Worm (Caenorhabditis elegans) whole organism, young adult: ENCODE results near the gene F45E1.2.

ENCODE experiments used
- B0035.1 ChIP-seq: sonication (generic microtip); optimal IDR thresholded peaks from 2 replicates; lab custom pipeline; 2016; ENCODE audit warnings: missing genetic modification characterization, mild to moderate bottlenecking, missing compliant biosample characterization, missing genotype, missing genetic modification reagents
- C06A6.2 ChIP-seq: fragments of 200-800 bp; sonication (Bioruptor generic); conservative IDR thresholded peaks from 2 replicates; pipeline ENCODE4 v1.3.6; 2022; ENCODE audit warnings: missing genetic modification characterization, missing compliant biosample characterization
- F10E7.11 ChIP-seq: sonication (generic microtip); optimal IDR thresholded peaks from 2 replicates; lab custom pipeline; 2017; ENCODE audit warnings: mild to moderate bottlenecking, missing genetic modification characterization, moderate library complexity, missing compliant biosample characterization
- F23B12.7 ChIP-seq: sonication (generic microtip); optimal IDR thresholded peaks from 2 replicates; lab custom pipeline; 2017; ENCODE audit warnings: missing genetic modification characterization, mild to moderate bottlenecking, missing compliant biosample characterization, antibody characterized with exemption, moderate library complexity; ENCODE audit not compliant: insufficient read depth
- F33H1.4 ChIP-seq: fragments of 200-800 bp; sonication (Bioruptor generic); IDR thresholded peaks from 2 replicates; pipeline ENCODE4 v1.3.6; 2022; ENCODE audit warnings: missing genetic modification reagents, missing genetic modification characterization, missing compliant biosample characterization
- F39B2.1 ChIP-seq: fragments of 200-800 bp; sonication (Bioruptor generic); IDR thresholded peaks from 2 replicates; pipeline ENCODE4 v1.3.6; 2022; ENCODE audit warnings: missing genetic modification reagents, missing genetic modification characterization, missing compliant biosample characterization
- F57C9.4 ChIP-seq: sonication (generic microtip); optimal IDR thresholded peaks from 2 replicates; lab custom pipeline; 2017; ENCODE audit warnings: mild to moderate bottlenecking, missing genetic modification characterization, missing compliant biosample characterization
- K12H6.12 ChIP-seq: fragments of 200-800 bp; sonication (Bioruptor generic); optimal IDR thresholded peaks from 2 replicates; lab custom pipeline; 2018; ENCODE audit warnings: mild to moderate bottlenecking, missing genetic modification characterization, missing compliant biosample characterization
- Y53G8AR.9 ChIP-seq: fragments of 200-800 bp; sonication (Bioruptor generic); conservative IDR thresholded peaks from 2 replicates; pipeline ENCODE4 v1.3.6; 2022; ENCODE audit warnings: missing genetic modification reagents, missing genetic modification characterization, missing compliant biosample characterization
- Y56A3A.18 ChIP-seq: fragments of 200-800 bp; sonication (Bioruptor generic); IDR thresholded peaks from 2 replicates; pipeline ENCODE4 v1.3.6; 2022; ENCODE audit warnings: missing genetic modification reagents, missing genetic modification characterization, missing compliant biosample characterization
- ama-1 ChIP-seq, 3 experiments: fragments of 150-350 bp in 1 of 3; sonication (generic microtip) in 2 of 3; optimal IDR thresholded peaks; 2 replicates each; lab custom pipeline; 2014 to 2018; ENCODE audit warnings: missing biosample characterization in 2 of 3, missing genetic modification characterization in 2 of 3, missing genetic modification reagents in 2 of 3
- aptf-2 ChIP-seq: fragments of 200-800 bp; sonication (Bioruptor generic); conservative IDR thresholded peaks from 2 replicates; pipeline ENCODE4 v1.3.6; 2022; ENCODE audit warnings: missing genetic modification reagents, missing genetic modification characterization, missing compliant biosample characterization
- attf-3 ChIP-seq: fragments of 200-800 bp; sonication (Bioruptor generic); conservative IDR thresholded peaks from 2 replicates; pipeline ENCODE4 v1.3.6; 2022; ENCODE audit warnings: missing genetic modification reagents, missing genetic modification characterization, missing compliant biosample characterization
- attf-6 ChIP-seq: fragments of 200-800 bp; sonication (Bioruptor generic); IDR thresholded peaks from 2 replicates; pipeline ENCODE4 v1.3.6; 2022; ENCODE audit warnings: missing genetic modification reagents, missing genetic modification characterization, missing compliant biosample characterization
- bed-1 ChIP-seq: fragments of 200-800 bp; sonication (Bioruptor generic); IDR thresholded peaks from 2 replicates; pipeline ENCODE4 v1.3.6; 2022; ENCODE audit warnings: missing genetic modification reagents, missing genetic modification characterization, missing compliant biosample characterization
- ccch-3 ChIP-seq: fragments of 200-800 bp; sonication (Bioruptor generic); optimal IDR thresholded peaks from 2 replicates; lab custom pipeline; 2018; ENCODE audit warnings: mild to moderate bottlenecking, missing genetic modification characterization, missing compliant biosample characterization
- dpff-1 ChIP-seq: sonication (generic microtip); optimal IDR thresholded peaks from 2 replicates; lab custom pipeline; 2017; ENCODE audit warnings: mild to moderate bottlenecking, missing genetic modification characterization, missing compliant biosample characterization
- him-1 ChIP-seq: sonication (generic microtip); optimal IDR thresholded peaks from 2 replicates; lab custom pipeline; 2016; ENCODE audit warnings: missing genotype, missing genetic modification reagents, missing genetic modification characterization, missing compliant biosample characterization
- hmg-1.2 ChIP-seq: fragments of 200-800 bp; sonication (Bioruptor generic); IDR thresholded peaks from 2 replicates; pipeline ENCODE4 v1.3.6; 2022; ENCODE audit warnings: missing genetic modification reagents, missing genetic modification characterization, missing compliant biosample characterization
- let-526 ChIP-seq: fragments of 200-800 bp; sonication (Bioruptor generic); IDR thresholded peaks from 2 replicates; pipeline ENCODE4 v1.3.6; 2022; ENCODE audit warnings: missing genetic modification reagents, missing genetic modification characterization, missing compliant biosample characterization
- let-607 ChIP-seq, 2 experiments: fragments of 200-800 bp in 1 of 2; sonication (Bioruptor generic) in 1 of 2; sonication (generic microtip) in 1 of 2; optimal IDR thresholded peaks; 2 replicates each; lab custom pipeline; 2016 to 2018; ENCODE audit warnings: mild to moderate bottlenecking in 2 of 2, missing compliant biosample characterization in 2 of 2, missing genetic modification characterization in 2 of 2, moderate library complexity in 2 of 2, missing genotype in 1 of 2
- lin-35 ChIP-seq, 3 experiments: fragments of 150-350 bp in 2 of 3; sonication (generic microtip) in 1 of 3; optimal IDR thresholded peaks; 2 replicates each; lab custom pipeline; 2014 to 2018; ENCODE audit warnings: missing biosample characterization in 3 of 3, missing genetic modification characterization in 3 of 3, missing genetic modification reagents in 3 of 3
- lin-54 ChIP-seq: fragments of 200-800 bp; sonication (Bioruptor generic); optimal IDR thresholded peaks from 2 replicates; lab custom pipeline; 2018; ENCODE audit warnings: mild to moderate bottlenecking, missing genetic modification characterization, missing compliant biosample characterization
- lir-1 ChIP-seq: fragments of 200-800 bp; sonication (Bioruptor generic); conservative IDR thresholded peaks from 2 replicates; pipeline ENCODE4 v1.3.6; 2022; ENCODE audit warnings: missing genetic modification reagents, missing genetic modification characterization, missing compliant biosample characterization
- lsl-1 ChIP-seq: fragments of 200-800 bp; sonication (Bioruptor generic); optimal IDR thresholded peaks from 2 replicates; lab custom pipeline; 2018; ENCODE audit warnings: mild to moderate bottlenecking, missing genetic modification characterization, moderate library complexity, missing compliant biosample characterization
- madf-10 ChIP-seq: sonication (generic microtip); optimal IDR thresholded peaks from 2 replicates; lab custom pipeline; 2016; ENCODE audit warnings: mild to moderate bottlenecking, missing genetic modification characterization, missing compliant biosample characterization
- mcd-1 ChIP-seq: fragments of 200-800 bp; sonication (Bioruptor generic); IDR thresholded peaks from 2 replicates; pipeline ENCODE4 v1.3.6; 2022; ENCODE audit warnings: missing genetic modification reagents, missing genetic modification characterization, missing compliant biosample characterization
- mxl-1 ChIP-seq: sonication (generic microtip); optimal IDR thresholded peaks from 2 replicates; lab custom pipeline; 2016; ENCODE audit warnings: missing genetic modification characterization, missing compliant biosample characterization
- nfya-1 ChIP-seq: sonication (generic microtip); optimal IDR thresholded peaks from 2 replicates; lab custom pipeline; 2017; ENCODE audit warnings: antibody characterized with exemption, missing compliant biosample characterization, missing genetic modification characterization, borderline replicate concordance; ENCODE audit not compliant: insufficient read depth
- nhr-80 ChIP-seq: sonication (generic microtip); optimal IDR thresholded peaks from 2 replicates; lab custom pipeline; 2016; ENCODE audit warnings: missing genetic modification characterization, missing compliant biosample characterization
- nhr-90 ChIP-seq: sonication (generic microtip); optimal IDR thresholded peaks from 2 replicates; lab custom pipeline; 2016; ENCODE audit warnings: missing genotype, mild to moderate bottlenecking, missing genetic modification characterization, missing compliant biosample characterization
- rec-8 ChIP-seq, 2 experiments: sonication (generic microtip); optimal IDR thresholded peaks; 2 replicates each; lab custom pipeline; 2016; ENCODE audit warnings: mild to moderate bottlenecking in 2 of 2, missing genetic modification characterization in 2 of 2, missing genetic modification reagents in 2 of 2, missing genotype in 2 of 2, missing biosample characterization in 1 of 2, missing compliant biosample characterization in 1 of 2, moderate library complexity in 1 of 2
- sptf-2 ChIP-seq: fragments of 200-800 bp; sonication (Bioruptor generic); optimal IDR thresholded peaks from 2 replicates; lab custom pipeline; 2018; ENCODE audit warnings: mild to moderate bottlenecking, missing genetic modification characterization, missing compliant biosample characterization
- tbx-9 ChIP-seq: sonication (generic microtip); optimal IDR thresholded peaks from 2 replicates; lab custom pipeline; 2016; ENCODE audit warnings: borderline replicate concordance, missing genetic modification characterization, inconsistent platforms, missing compliant biosample characterization
- tlf-1 ChIP-seq: fragments of 200-800 bp; sonication (Bioruptor generic); optimal IDR thresholded peaks from 2 replicates; lab custom pipeline; 2018; ENCODE audit warnings: mild to moderate bottlenecking, missing genetic modification characterization, missing compliant biosample characterization
- ztf-22 ChIP-seq: fragments of 200-800 bp; sonication (Bioruptor generic); optimal IDR thresholded peaks from 2 replicates; lab custom pipeline; 2018; ENCODE audit warnings: mild to moderate bottlenecking, missing genetic modification characterization, moderate library complexity, missing compliant biosample characterization
- ztf-25 ChIP-seq: fragments of 200-800 bp; sonication (Bioruptor generic); IDR thresholded peaks from 2 replicates; pipeline ENCODE4 v1.3.6; 2022; ENCODE audit warnings: missing genetic modification reagents, missing genetic modification characterization, missing compliant biosample characterization
- ztf-6 ChIP-seq: fragments of 200-800 bp; sonication (Bioruptor generic); IDR thresholded peaks from 2 replicates; pipeline ENCODE4 v1.3.6; 2022; ENCODE audit warnings: missing genetic modification reagents, missing genetic modification characterization, missing compliant biosample characterization

F45E1.2 gene

DNA sequence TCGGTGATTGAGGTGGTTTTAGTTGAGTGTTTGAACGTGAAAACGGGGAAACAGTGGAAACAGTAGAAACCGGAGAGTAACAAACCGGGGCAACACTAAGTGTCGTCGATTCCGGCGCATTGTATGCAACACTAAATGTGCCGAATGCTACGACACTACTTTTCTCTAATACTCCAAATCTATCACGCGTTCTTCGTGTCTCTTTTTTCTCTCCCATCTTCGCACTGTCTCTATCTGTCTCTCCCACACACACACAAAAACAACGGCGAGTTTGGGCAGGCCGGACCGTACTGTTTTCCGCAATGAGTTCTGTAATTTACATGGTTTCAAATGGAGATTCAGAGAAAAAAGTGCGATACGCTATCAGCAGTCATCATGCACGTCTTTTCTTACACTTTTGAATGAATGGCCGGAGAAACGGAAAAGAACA is 41.5 kb upstream of the F45E1.2 start (continued):
- TF ChIP-seq hmg-1.2 (GFP tag; lab: Robert Waterston, UW) (peak; percentile 72), K12H6.12 (tag; lab: Kevin White, UChicago) (no peak), F57C9.4 (tag; lab: Kevin White, UChicago) (no peak), let-607 (tag; optimal IDR thresholded peaks at IDR 0.05; lab: Kevin White, UChicago) (peak; percentile 57 to 63), ztf-6 (no peak), aptf-2 (GFP tag; lab: Robert Waterston, UW) (no peak), Y56A3A.18 (GFP tag; lab: Robert Waterston, UW) (0 out of 2 replicates have a peak, but pooled peaks have one; percentile 46), B0035.1 (tag; lab: Kevin White, UChicago) (no peak), madf-10 (tag; lab: Kevin White, UChicago) (peak; percentile 19), C06A6.2 (no peak), F10E7.11 (tag; lab: Kevin White, UChicago) (no peak), rec-8 (tag; optimal IDR thresholded peaks at IDR 0.05; lab: Kevin White, UChicago) (no peak)

- TF ChIP-seq mxl-1 (tag; lab: Kevin White, UChicago) (no peak), ama-1 (optimal IDR thresholded peaks at IDR 0.05; lab: Kevin White, UChicago) (no peak), ama-1 (GFP tag; optimal IDR thresholded peaks at IDR 0.05; lab: Kevin White, UChicago) (no peak), dpff-1 (tag; lab: Kevin White, UChicago) (no peak), lsl-1 (GFP tag; lab: Kevin White, UChicago) (no peak), ztf-25 (GFP tag; lab: Robert Waterston, UW) (no peak), ccch-3 (no peak), lir-1 (GFP tag; lab: Robert Waterston, UW) (no peak), madf-10 (tag; lab: Kevin White, UChicago) (no peak), tbx-9 (tag; lab: Kevin White, UChicago) (no peak), K12H6.12 (tag; lab: Kevin White, UChicago) (no peak)
Measured at ce11 chrX:7964022-7964421, 39.5 kb upstream of the F45E1.2 start.

DNA sequence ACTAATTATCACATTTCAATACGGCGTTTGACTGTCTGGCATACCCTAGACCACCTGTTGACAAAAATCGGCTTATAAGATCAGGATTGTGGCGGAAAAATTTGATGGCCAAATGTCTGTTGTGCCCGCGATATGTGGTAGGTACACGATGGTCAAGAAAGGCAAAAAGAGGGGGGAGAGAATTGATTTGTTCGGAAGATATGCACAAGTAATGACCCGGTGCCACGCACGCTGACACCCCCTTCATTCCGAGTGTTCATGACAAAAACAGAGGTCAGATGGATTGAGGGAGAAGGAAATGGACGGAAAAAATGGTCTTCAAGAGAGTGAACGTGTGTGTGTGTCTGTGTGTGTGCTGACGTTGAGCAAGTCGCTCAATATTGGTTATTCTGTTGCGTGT is 38.1 kb upstream of the F45E1.2 start:
- TF ChIP-seq nfya-1 (tag; lab: Kevin White, UChicago) (no peak), mcd-1 (no peak), him-1 (tag; lab: Kevin White, UChicago) (no peak), tlf-1 (GFP tag; lab: Kevin White, UChicago) (no peak), lin-35 (GFP tag; optimal IDR thresholded peaks at IDR 0.05; lab: Kevin White, UChicago) (no peak), hmg-1.2 (GFP tag; lab: Robert Waterston, UW) (no peak), F39B2.1 (no peak), bed-1 (GFP tag; lab: Robert Waterston, UW) (no peak), lir-1 (GFP tag; lab: Robert Waterston, UW) (no peak)
- TF ChIP-seq, all 124 proteins: peak for 0

- TF ChIP-seq attf-3 (GFP tag; lab: Robert Waterston, UW) (no peak), lin-54 (GFP tag; lab: Kevin White, UChicago) (no peak)
Measured at ce11 chrX:7968537-7968936, 35.0 kb upstream of the F45E1.2 start.

- TF ChIP-seq let-526 (GFP tag; lab: Robert Waterston, UW) (no peak), sptf-2 (GFP tag; lab: Kevin White, UChicago) (no peak), nhr-90 (tag; lab: Kevin White, UChicago) (no peak), F23B12.7 (tag; lab: Kevin White, UChicago) (no peak), attf-6 (GFP tag; lab: Robert Waterston, UW) (no peak), ztf-22 (GFP tag; lab: Kevin White, UChicago) (no peak), nhr-80 (tag; lab: Kevin White, UChicago) (no peak), F33H1.4 (GFP tag; lab: Robert Waterston, UW) (no peak), lir-1 (GFP tag; lab: Robert Waterston, UW) (no peak), dpff-1 (tag; lab: Kevin White, UChicago) (no peak), Y53G8AR.9 (GFP tag; lab: Robert Waterston, UW) (no peak)
Measured at ce11 chrX:7975741-7976140, 27.8 kb upstream of the F45E1.2 start.
